Worm (Caenorhabditis elegans): ENCODE measurements around the gene Y69A2AR.19.

- no peak for TF ChIP-seq lsy-2 (tag; optimal IDR thresholded peaks at IDR 0.05)
- no peak for TF ChIP-seq snpc-4 (tag; optimal IDR thresholded peaks at IDR 0.05)
- TF ChIP-seq ztf-11 (tag; optimal IDR thresholded peaks at IDR 0.05) = no peak
- no peak for TF ChIP-seq lin-39 (tag; optimal IDR thresholded peaks at IDR 0.05)
- TF ChIP-seq ets-5 (GFP tag; IDR thresholded peaks at IDR 0.05) = no peak
- no peak for TF ChIP-seq dpl-1 (GFP tag; optimal IDR thresholded peaks at IDR 0.05)
- no peak for TF ChIP-seq ces-1 (GFP tag; optimal IDR thresholded peaks at IDR 0.05)
- TF ChIP-seq lir-3 (tag; optimal IDR thresholded peaks at IDR 0.05; ENCODE audit: poor library complexity) = no peak
- no peak for TF ChIP-seq ama-1 (optimal IDR thresholded peaks at IDR 0.05)
- no peak for TF ChIP-seq nhr-47 (tag; optimal IDR thresholded peaks at IDR 0.05)
- no peak for TF ChIP-seq lin-35 (GFP tag; optimal IDR thresholded peaks at IDR 0.05)
- no peak for TF ChIP-seq lin-13 (GFP tag; optimal IDR thresholded peaks at IDR 0.05)
Observed at ce11 chrIV:2463311-2463710, 25.3 kb upstream of the Y69A2AR.19 start, which contains the start of gene cdh-10.

Measured in whole organism, L1 larva.